Worm (Caenorhabditis elegans): ENCODE results near the gene C06B3.16.

C06B3.16 gene

ce11 chrV:13904446-13904845 is 26.9 kb upstream of the C06B3.16 start, which contains the start of gene stdh-3:
Gene stdh-3, plus strand, starts transcription at chrV:13904611.
- no peak for TF ChIP-seq ref-1 (GFP tag; conservative IDR thresholded peaks at IDR 0.05)

ce11 chrV:13906166-13906565 is 25.2 kb upstream of the C06B3.16 start, which contains the start of gene stdh-1:
Gene stdh-1, plus strand, starts transcription at chrV:13906492.
- TF ChIP-seq klf-2 (GFP tag; conservative IDR thresholded peaks at IDR 0.05) (no peak), T22C8.4 (GFP tag; IDR thresholded peaks at IDR 0.05) (no peak), ref-1 (GFP tag; conservative IDR thresholded peaks at IDR 0.05) (no peak), flt-1 (GFP tag; IDR thresholded peaks at IDR 0.05) (no peak), med-1 (GFP tag; optimal IDR thresholded peaks at IDR 0.05; ENCODE audit: insufficient read depth) (no peak), cog-1 (tag; optimal IDR thresholded peaks at IDR 0.05) (peak; percentile 20), ztf-29 (GFP tag; IDR thresholded peaks at IDR 0.05) (no peak)

- TF ChIP-seq med-1 (GFP tag; optimal IDR thresholded peaks at IDR 0.05; ENCODE audit: insufficient read depth): no peak
- no peak for TF ChIP-seq flt-1 (GFP tag; IDR thresholded peaks at IDR 0.05)
- TF ChIP-seq klf-2 (GFP tag; conservative IDR thresholded peaks at IDR 0.05): no peak
- TF ChIP-seq ztf-29 (GFP tag; IDR thresholded peaks at IDR 0.05): no peak
- TF ChIP-seq ref-1 (GFP tag; conservative IDR thresholded peaks at IDR 0.05): no peak
- TF ChIP-seq cog-1 (tag; optimal IDR thresholded peaks at IDR 0.05): no peak
Measured at ce11 chrV:13907557-13908104, 23.7 kb upstream of the C06B3.16 start.

- TF ChIP-seq tab-1 (GFP tag; IDR thresholded peaks at IDR 0.05): no peak
- TF ChIP-seq T22C8.4 (GFP tag; IDR thresholded peaks at IDR 0.05): no peak
- no peak for TF ChIP-seq ztf-29 (GFP tag; IDR thresholded peaks at IDR 0.05)
- no peak for TF ChIP-seq klf-2 (GFP tag; conservative IDR thresholded peaks at IDR 0.05)
- no peak for TF ChIP-seq cog-1 (tag; optimal IDR thresholded peaks at IDR 0.05)
- TF ChIP-seq ztf-23 (GFP tag; IDR thresholded peaks at IDR 0.05): no peak
- TF ChIP-seq flt-1 (GFP tag; IDR thresholded peaks at IDR 0.05): no peak
- no peak for TF ChIP-seq med-1 (GFP tag; optimal IDR thresholded peaks at IDR 0.05; ENCODE audit: insufficient read depth)
- TF ChIP-seq ref-1 (GFP tag; conservative IDR thresholded peaks at IDR 0.05): no peak
Measured at ce11 chrV:13908120-13908915, 23.0 kb upstream of the C06B3.16 start.

- TF ChIP-seq med-1 (GFP tag; optimal IDR thresholded peaks at IDR 0.05; ENCODE audit: insufficient read depth): no peak
- TF ChIP-seq ztf-23 (GFP tag; IDR thresholded peaks at IDR 0.05): no peak
- TF ChIP-seq T22C8.4 (GFP tag; IDR thresholded peaks at IDR 0.05): no peak
- no peak for TF ChIP-seq klf-2 (GFP tag; conservative IDR thresholded peaks at IDR 0.05)
- TF ChIP-seq flt-1 (GFP tag; IDR thresholded peaks at IDR 0.05): no peak
- TF ChIP-seq ref-1 (GFP tag; conservative IDR thresholded peaks at IDR 0.05): no peak
- TF ChIP-seq tab-1 (GFP tag; IDR thresholded peaks at IDR 0.05): no peak
- no peak for TF ChIP-seq cog-1 (tag; optimal IDR thresholded peaks at IDR 0.05)
- TF ChIP-seq ztf-29 (GFP tag; IDR thresholded peaks at IDR 0.05): no peak
Measured at ce11 chrV:13908916-13909176, 22.5 kb upstream of the C06B3.16 start, which contains the start of gene C06B3.6. Gene C06B3.6, minus strand, starts transcription at chrV:13908967.

- TF ChIP-seq cog-1 (tag; optimal IDR thresholded peaks at IDR 0.05) (no peak), ztf-29 (GFP tag; IDR thresholded peaks at IDR 0.05) (no peak), T22C8.4 (GFP tag; IDR thresholded peaks at IDR 0.05) (no peak), med-1 (GFP tag; optimal IDR thresholded peaks at IDR 0.05; ENCODE audit: insufficient read depth) (no peak), ref-1 (GFP tag; conservative IDR thresholded peaks at IDR 0.05) (no peak), tab-1 (GFP tag; IDR thresholded peaks at IDR 0.05) (no peak)
Measured at ce11 chrV:13909400-13909799, 21.9 kb upstream of the C06B3.16 start, which contains the start of gene C06B3.7. Gene C06B3.7, plus strand, starts transcription at chrV:13909686.

- TF ChIP-seq tab-1 (GFP tag; IDR thresholded peaks at IDR 0.05) (no peak), med-1 (GFP tag; optimal IDR thresholded peaks at IDR 0.05; ENCODE audit: insufficient read depth) (no peak), cog-1 (tag; optimal IDR thresholded peaks at IDR 0.05) (no peak), flt-1 (GFP tag; IDR thresholded peaks at IDR 0.05) (no peak), ztf-23 (GFP tag; IDR thresholded peaks at IDR 0.05) (no peak), klf-2 (GFP tag; conservative IDR thresholded peaks at IDR 0.05) (no peak), T22C8.4 (GFP tag; IDR thresholded peaks at IDR 0.05) (no peak), ref-1 (GFP tag; conservative IDR thresholded peaks at IDR 0.05) (no peak), ztf-29 (GFP tag; IDR thresholded peaks at IDR 0.05) (no peak)
Measured at ce11 chrV:13915390-13915789, 15.9 kb upstream of the C06B3.16 start, which contains the start of gene gcy-32. Gene gcy-32, minus strand, starts transcription at chrV:13915490.

- TF ChIP-seq T22C8.4 (GFP tag; IDR thresholded peaks at IDR 0.05) (no peak), tab-1 (GFP tag; IDR thresholded peaks at IDR 0.05) (no peak), cog-1 (tag; optimal IDR thresholded peaks at IDR 0.05) (no peak), ref-1 (GFP tag; conservative IDR thresholded peaks at IDR 0.05) (no peak), med-1 (GFP tag; optimal IDR thresholded peaks at IDR 0.05; ENCODE audit: insufficient read depth) (no peak), flt-1 (GFP tag; IDR thresholded peaks at IDR 0.05) (no peak), klf-2 (GFP tag; conservative IDR thresholded peaks at IDR 0.05) (no peak), ztf-23 (GFP tag; IDR thresholded peaks at IDR 0.05) (no peak), ztf-29 (GFP tag; IDR thresholded peaks at IDR 0.05) (no peak)
Measured at ce11 chrV:13916196-13916595, 15.1 kb upstream of the C06B3.16 start, which contains the start of gene str-252. Gene str-252, plus strand, starts transcription at chrV:13916496.

ce11 chrV:13918341-13918740 is 13.0 kb upstream of the C06B3.16 start, which contains the start of gene str-250:
Gene str-250, plus strand, starts transcription at chrV:13918641.
- TF ChIP-seq med-1 (GFP tag; optimal IDR thresholded peaks at IDR 0.05; ENCODE audit: insufficient read depth) (no peak), tab-1 (GFP tag; IDR thresholded peaks at IDR 0.05) (no peak), cog-1 (tag; optimal IDR thresholded peaks at IDR 0.05) (no peak), ztf-29 (GFP tag; IDR thresholded peaks at IDR 0.05) (no peak), T22C8.4 (GFP tag; IDR thresholded peaks at IDR 0.05) (no peak), ref-1 (GFP tag; conservative IDR thresholded peaks at IDR 0.05) (no peak), ztf-23 (GFP tag; IDR thresholded peaks at IDR 0.05) (no peak), flt-1 (GFP tag; IDR thresholded peaks at IDR 0.05) (no peak), klf-2 (GFP tag; conservative IDR thresholded peaks at IDR 0.05) (no peak)
